Worm (Caenorhabditis elegans) whole organism, L4/young adult: ENCODE data around the gene pqn-53.

Experiments used
- W03F9.2 ChIP-seq: fragments of 150-350 bp; optimal IDR thresholded peaks from 2 replicates; lab custom pipeline; 2014; ENCODE audit warnings: missing biosample characterization, missing genetic modification characterization
- dao-5 ChIP-seq: sonication (generic microtip); optimal IDR thresholded peaks from 2 replicates; lab custom pipeline; 2016; ENCODE audit warnings: missing genotype, missing genetic modification characterization, moderate library complexity, missing compliant biosample characterization
- him-1 ChIP-seq: sonication (generic microtip); optimal IDR thresholded peaks from 2 replicates; lab custom pipeline; 2016; ENCODE audit warnings: missing genotype, missing genetic modification reagents, missing genetic modification characterization, missing compliant biosample characterization

ce11 chrV:12098123-12098522, 32.9 kb upstream of the pqn-53 start, which contains the start of gene nhr-209:
- TF ChIP-seq dao-5 (tag; lab: Kevin White, UChicago): no peak
- no peak for TF ChIP-seq W03F9.2 (tag; lab: Kevin White, UChicago)
- no peak for TF ChIP-seq him-1 (tag; lab: Kevin White, UChicago)
